Worm (Caenorhabditis elegans): ENCODE data around the gene asb-2.

DNA sequence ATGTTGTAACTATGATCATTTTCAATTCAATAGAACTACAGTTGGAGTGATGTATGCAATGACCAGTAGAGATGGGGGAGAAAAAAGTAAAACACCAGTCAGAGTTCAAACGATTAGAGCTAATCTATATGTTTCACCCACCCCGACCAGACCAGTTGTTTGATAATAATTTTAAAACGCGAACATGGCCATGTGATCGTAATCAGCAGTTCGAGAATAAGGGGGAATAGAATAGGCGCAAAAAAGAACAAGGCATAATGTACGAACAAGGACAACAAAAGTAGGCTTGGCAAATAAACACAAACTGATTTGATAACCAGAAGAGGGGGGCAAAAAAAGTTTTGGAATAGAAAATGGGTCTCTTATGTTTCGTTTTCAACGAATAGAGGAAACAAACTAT lies 28.5 kb downstream of the asb-2 start:
- TF ChIP-seq ceh-13 (GFP tag; optimal IDR thresholded peaks at IDR 0.05) (no peak), hnd-1 (tag; optimal IDR thresholded peaks at IDR 0.05) (no peak), tra-4 (tag; optimal IDR thresholded peaks at IDR 0.05) (no peak), B0310.2 (tag; optimal IDR thresholded peaks at IDR 0.05) (no peak), pes-1 (GFP tag; IDR thresholded peaks at IDR 0.05) (no peak), tbx-11 (GFP tag; IDR thresholded peaks at IDR 0.05) (no peak), hmg-4 (GFP tag; optimal IDR thresholded peaks at IDR 0.05) (no peak), tbx-37 (GFP tag; conservative IDR thresholded peaks at IDR 0.05) (no peak), ama-1 (optimal IDR thresholded peaks at IDR 0.05) (no peak), aly-1 (tag; optimal IDR thresholded peaks at IDR 0.05) (no peak), scrt-1 (GFP tag; IDR thresholded peaks at IDR 0.05) (no peak), F13C5.2 (tag; optimal IDR thresholded peaks at IDR 0.05) (no peak), ets-7 (tag; optimal IDR thresholded peaks at IDR 0.05) (no peak), ceh-36 (tag; optimal IDR thresholded peaks at IDR 0.05) (no peak)
